Worm (Caenorhabditis elegans) whole organism, dauer: Measurements from ENCODE around the gene elc-2.
"Not testable (repeated sequence)": the region's sequence is repeated elsewhere in the genome, so short reads cannot be mapped to it uniquely, and the experiment has no call there.

Experiments
- unc-62 ChIP-seq: sonication (generic microtip); optimal IDR thresholded peaks from 2 replicates; lab custom pipeline; 2017; ENCODE audit warnings: missing biosample characterization, missing genetic modification reagents, missing genetic modification characterization

elc-2 gene

DNA sequence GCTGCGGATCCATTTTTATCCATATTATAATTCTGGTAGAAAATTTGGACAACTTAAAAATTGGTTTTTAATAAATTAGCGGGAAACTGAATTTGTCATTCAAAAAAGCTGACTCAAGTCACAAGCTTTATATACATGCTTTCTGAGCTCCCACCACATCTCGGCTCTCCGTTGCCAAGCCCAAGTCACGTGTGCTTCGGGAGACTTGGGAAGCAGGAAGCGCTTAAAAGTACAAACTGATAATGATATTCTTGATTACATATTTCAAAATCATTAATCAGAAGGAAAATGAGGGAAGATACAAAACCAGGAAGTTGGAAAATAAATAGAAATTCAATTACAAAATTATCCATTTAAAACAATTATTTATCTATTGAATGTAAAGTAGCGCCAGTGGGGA lies at the start of gene elc-2:
Gene elc-2, minus strand, starts transcription at position 101 of the 400 bp plus-strand sequence.
- no peak for TF ChIP-seq unc-62

DNA sequence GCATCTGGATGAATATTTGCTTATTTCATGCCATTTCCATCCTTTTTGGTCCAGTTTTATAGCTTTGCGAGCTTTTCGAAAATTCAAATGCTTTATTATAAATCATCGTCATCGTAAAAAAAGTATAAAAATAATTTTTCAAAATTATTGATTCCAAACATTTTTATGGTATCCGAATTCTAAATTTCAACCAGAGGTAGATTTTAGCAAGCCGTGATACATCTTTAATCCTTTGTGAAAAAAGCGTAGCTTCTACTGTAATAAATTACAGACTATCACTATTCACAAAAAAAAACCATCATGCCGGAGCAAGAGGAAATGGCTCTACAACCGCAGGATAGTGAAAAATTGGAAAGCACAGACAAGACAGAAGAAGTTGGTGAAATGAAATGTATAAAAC lies 48.3 kb upstream of the elc-2 start, which contains the start of gene C14E2.1:
Gene C14E2.1, plus strand, starts transcription at position 301 of the 400 bp plus-strand sequence.
- no peak for TF ChIP-seq unc-62

- no peak for TF ChIP-seq unc-62
Observed at ce11 chrX:1825290-1825832, 47.5 kb upstream of the elc-2 start, which contains the start of gene C14E2.5. Gene C14E2.5 (minus strand): TSS chrX:1825340.

- TF ChIP-seq unc-62, result no peak
Observed at ce11 chrX:1821235-1821634, 43.3 kb upstream of the elc-2 start, which contains the start of gene C14E2.4. Gene C14E2.4 (minus strand): TSS chrX:1821335.

- no peak for TF ChIP-seq unc-62
Observed at ce11 chrX:1816106-1816505, 38.2 kb upstream of the elc-2 start, which contains the start of gene C14E2.7. Gene C14E2.7 (plus strand): TSS chrX:1816406.

DNA sequence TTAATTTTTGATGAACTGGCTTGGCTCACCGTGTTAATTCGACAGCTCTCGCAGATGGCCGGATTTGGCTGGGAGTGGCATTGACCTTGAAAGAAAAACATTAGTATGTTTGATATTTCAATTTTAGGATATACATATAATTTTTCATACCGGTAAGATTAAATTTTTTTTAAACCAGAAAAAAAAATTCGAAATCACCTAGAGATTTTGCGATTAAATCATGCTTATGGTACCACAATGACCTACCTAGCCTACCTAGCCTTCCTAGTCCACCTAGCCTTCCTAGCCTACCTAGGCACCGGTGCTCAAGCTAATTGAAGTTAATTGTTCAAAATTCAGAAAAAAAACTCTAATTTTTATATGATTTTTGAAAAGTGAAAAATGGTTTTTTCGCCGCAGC lies 33.5 kb upstream of the elc-2 start, which contains the start of gene C14E2.3:
Gene C14E2.3, minus strand, starts transcription at position 101 of the 400 bp plus-strand sequence.
- no peak for TF ChIP-seq unc-62

ce11 chrX:1800980-1801506 lies 23.2 kb upstream of the elc-2 start, which contains the start of gene C14E2.11:
Gene C14E2.11 (plus strand): TSS chrX:1801456.
- no peak for TF ChIP-seq unc-62

ce11 chrX:1798543-1798942 lies 20.7 kb upstream of the elc-2 start:
- no peak for TF ChIP-seq unc-62

DNA sequence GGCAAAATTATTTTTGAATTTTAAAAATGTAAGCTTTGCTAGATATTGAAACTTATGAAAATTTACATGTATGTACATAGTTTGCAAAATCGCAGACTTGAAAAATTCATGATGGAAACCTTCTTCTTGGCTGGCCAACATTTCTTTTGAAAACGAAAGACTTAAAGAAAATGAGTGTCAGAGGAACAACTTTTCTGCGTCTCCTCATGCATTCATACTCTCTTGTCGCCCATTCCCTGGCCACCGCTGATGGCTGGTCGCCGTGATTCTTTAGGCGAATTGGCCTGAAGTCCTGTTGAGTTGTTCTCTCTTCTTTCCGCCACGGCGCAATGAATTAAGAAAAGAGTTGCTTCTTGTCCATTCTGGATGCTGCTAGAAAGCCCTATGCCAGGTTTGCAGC lies 18.2 kb upstream of the elc-2 start:
- TF ChIP-seq unc-62, result no peak

DNA sequence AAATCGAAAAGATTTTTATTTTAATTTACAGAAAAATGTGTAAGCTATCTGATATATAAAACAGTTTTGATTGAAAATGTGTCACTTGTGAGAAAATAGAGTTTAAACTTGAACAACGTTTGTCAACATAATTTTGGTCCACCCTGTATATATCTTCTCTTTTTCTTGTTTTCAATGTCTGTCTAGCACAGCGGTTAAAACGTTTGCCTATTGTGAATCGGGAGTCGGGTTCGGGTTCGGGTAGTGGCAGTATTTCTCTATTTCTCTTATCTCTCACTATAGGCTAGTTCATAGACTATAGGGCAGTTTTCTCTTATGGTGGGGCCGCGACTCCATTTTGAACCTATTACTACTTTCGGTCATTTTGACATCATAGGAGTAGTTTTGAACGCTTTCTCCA lies 13.2 kb upstream of the elc-2 start:
- TF ChIP-seq unc-62, result no peak

DNA sequence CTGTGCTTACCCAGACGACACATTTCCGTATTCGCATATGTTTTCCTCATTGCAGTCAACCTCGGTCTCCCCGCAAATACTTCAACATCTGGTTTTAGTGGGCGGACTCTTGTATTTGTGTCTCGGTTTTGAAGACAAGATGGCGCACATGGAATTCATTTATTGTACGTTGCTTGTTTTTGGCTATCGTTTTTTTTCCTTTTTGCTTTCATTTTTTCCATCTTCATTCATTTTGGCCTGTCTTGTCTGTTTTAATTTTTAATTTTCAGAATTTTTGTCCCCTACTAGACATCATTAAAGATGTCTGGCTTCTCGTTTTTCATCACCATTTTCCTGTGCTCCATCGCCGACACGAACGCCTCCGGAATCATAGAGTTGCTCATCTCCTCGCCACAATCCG lies 8.7 kb upstream of the elc-2 start, which contains the start of gene arg-1:
Gene arg-1, plus strand, starts transcription at position 301 of the 400 bp plus-strand sequence.
- no peak for TF ChIP-seq unc-62

ce11 chrX:1785692-1786091 lies 7.8 kb upstream of the elc-2 start:
- TF ChIP-seq unc-62, result no peak

ce11 chrX:1769636-1770035 lies 8.3 kb downstream of the elc-2 start:
- no peak for TF ChIP-seq unc-62

DNA sequence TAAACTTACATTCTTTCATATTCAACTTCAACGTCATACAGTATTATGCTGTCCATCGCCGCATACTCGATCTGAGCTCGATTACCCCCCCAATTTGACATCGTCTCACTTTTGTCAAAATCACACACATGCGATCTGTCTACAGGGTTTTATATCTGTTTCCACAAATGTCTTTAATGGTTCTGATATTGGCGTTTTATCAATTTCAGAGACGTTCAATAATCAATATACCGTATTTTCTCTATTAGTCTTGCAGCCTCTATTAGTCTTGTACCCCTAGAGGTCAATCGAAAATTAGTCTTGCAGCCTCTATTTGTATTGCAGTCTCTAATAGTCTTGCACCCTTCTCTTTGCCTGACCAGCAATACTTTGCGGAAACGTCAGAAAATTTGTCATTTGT lies 29.4 kb downstream of the elc-2 start, which contains the start of gene Y75D11A.6:
Gene Y75D11A.6, minus strand, starts transcription at position 101 of the 400 bp plus-strand sequence.
- TF ChIP-seq unc-62, result not testable (repeated sequence)

DNA sequence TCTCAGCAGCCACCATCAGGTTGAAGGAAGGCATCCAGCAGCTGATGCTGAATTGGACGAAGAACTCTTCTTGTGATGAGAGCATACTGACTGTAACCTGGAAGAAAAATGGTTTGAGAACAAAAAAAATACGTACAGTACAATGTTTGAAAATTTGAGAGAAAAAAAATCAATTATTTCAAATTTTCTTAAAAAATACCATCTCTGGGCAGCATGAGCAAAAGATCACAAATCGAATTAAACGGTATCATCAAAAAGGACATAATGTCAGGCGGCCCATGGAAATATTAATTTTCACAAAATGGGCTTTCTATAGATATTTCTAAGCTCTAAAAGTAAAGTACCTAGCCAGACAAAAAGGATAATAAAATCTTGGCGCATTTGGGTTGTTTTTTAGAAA lies 31.8 kb downstream of the elc-2 start, which contains the start of gene Y75D11A.3:
Gene Y75D11A.3, minus strand, starts transcription at position 101 of the 400 bp plus-strand sequence.
- not testable (repeated sequence) for TF ChIP-seq unc-62

ce11 chrX:1742530-1742929 lies 35.4 kb downstream of the elc-2 start, which contains the start of gene Y75D11A.2:
Gene Y75D11A.2 (plus strand): TSS chrX:1742830.
- not testable (repeated sequence) for TF ChIP-seq unc-62

DNA sequence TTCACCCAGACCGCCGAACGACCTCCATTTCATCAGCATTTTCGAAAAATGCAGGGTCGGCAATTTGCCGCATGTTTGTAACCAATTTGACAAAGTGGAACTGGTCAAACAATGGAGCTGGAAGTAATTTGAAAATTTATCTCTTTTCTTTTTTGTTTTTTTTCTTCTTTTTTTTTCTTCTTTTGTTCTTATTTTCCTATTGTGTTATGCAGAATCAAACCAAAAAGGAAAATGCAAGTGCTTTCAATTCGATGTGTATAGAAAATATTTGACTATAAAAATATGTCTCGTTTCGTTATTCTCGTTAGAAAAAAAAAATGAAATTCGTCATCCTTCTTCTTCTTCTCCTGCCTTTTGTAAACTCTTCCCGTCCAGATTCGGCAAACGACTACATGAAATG lies 40.3 kb downstream of the elc-2 start, which contains the start of gene F07G6.10:
Gene F07G6.10, plus strand, starts transcription at position 301 of the 400 bp plus-strand sequence.
- no peak for TF ChIP-seq unc-62

DNA sequence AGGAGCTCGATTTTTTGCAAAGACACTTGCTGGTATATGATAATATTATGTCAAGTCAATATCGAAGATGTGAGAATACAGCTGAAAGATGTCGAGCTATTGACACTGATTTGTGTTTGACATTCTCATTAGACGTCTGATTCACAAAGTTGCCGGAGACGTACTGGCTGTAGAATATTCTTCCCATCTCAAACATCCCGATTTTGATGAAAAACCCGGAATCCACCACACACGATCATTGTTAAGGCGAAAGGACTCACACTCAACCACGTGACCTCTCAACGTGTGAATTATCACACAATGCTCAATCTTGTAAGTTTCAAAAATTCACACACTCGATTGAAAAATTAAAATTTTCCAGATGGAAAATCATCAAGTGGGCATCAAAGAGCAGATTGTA lies 41.9 kb downstream of the elc-2 start, which contains the start of gene F07G6.12:
Gene F07G6.12, plus strand, starts transcription at position 301 of the 400 bp plus-strand sequence.
- TF ChIP-seq unc-62, result no peak
